Worm (Caenorhabditis elegans): ENCODE results near the gene cua-1.

Gene cua-1

ce11 chrIII:13462965-13463783 is 8.1 kb upstream of the cua-1 start, which contains the start of gene ant-1.1 (continued):
- TF ChIP-seq mxl-3 (GFP tag; optimal IDR thresholded peaks at IDR 0.05): peak; percentile 70
- TF ChIP-seq mes-2 (tag; optimal IDR thresholded peaks at IDR 0.05; ENCODE audit: poor library complexity, severe bottlenecking): peak; percentile 95
- TF ChIP-seq ceh-62 (tag; optimal IDR thresholded peaks at IDR 0.05): no peak
- no peak for TF ChIP-seq R02D3.7 (tag; optimal IDR thresholded peaks at IDR 0.05)
- TF ChIP-seq zip-11 (GFP tag; IDR thresholded peaks at IDR 0.05): no peak
- peak; percentile 92 for TF ChIP-seq hmg-1.1 (GFP tag; IDR thresholded peaks at IDR 0.05)
- TF ChIP-seq nhr-10 (tag; optimal IDR thresholded peaks at IDR 0.05): no peak
- peak in 1 of 2 experiments; percentile 90 for TF ChIP-seq hif-1 (tag; optimal IDR thresholded peaks at IDR 0.05)
- TF ChIP-seq ceh-44 (GFP tag; IDR thresholded peaks at IDR 0.05): peak; percentile 47; the same call in 1 of the 2 replicates
- peak; percentile 94 for TF ChIP-seq mep-1 (tag; optimal IDR thresholded peaks at IDR 0.05)
- TF ChIP-seq tra-1 (GFP tag; IDR thresholded peaks at IDR 0.05): peak; percentile 81
- no peak for TF ChIP-seq F44E2.7 (GFP tag; IDR thresholded peaks at IDR 0.05)
- peak; percentile 93 for TF ChIP-seq nhr-42 (GFP tag; IDR thresholded peaks at IDR 0.05)
- TF ChIP-seq dpl-1 (GFP tag; optimal IDR thresholded peaks at IDR 0.05): peak; percentile 98
- no peak for TF ChIP-seq snpc-4 (tag; optimal IDR thresholded peaks at IDR 0.05)
- no peak for TF ChIP-seq daf-12 (tag; optimal IDR thresholded peaks at IDR 0.05)
- TF ChIP-seq zfp-2 (tag; optimal IDR thresholded peaks at IDR 0.05): peak; percentile 98
- TF ChIP-seq lin-39 (tag; optimal IDR thresholded peaks at IDR 0.05): no peak
- peak; percentile 95 for TF ChIP-seq set-16 (GFP tag; IDR thresholded peaks at IDR 0.05)
- TF ChIP-seq nhr-11 (tag; optimal IDR thresholded peaks at IDR 0.05): peak; percentile 89
- TF ChIP-seq php-3 (GFP tag; IDR thresholded peaks at IDR 0.05): 0 out of 2 replicates have a peak, but pooled peaks have one; percentile 36
- peak; percentile 4 to 50 for TF ChIP-seq mdl-1 (tag; optimal IDR thresholded peaks at IDR 0.05)
- no peak for TF ChIP-seq F26F4.8 (GFP tag; conservative IDR thresholded peaks at IDR 0.05)
- peak; percentile 86 for TF ChIP-seq saeg-2 (GFP tag; IDR thresholded peaks at IDR 0.05)
- TF ChIP-seq nhr-76 (tag; optimal IDR thresholded peaks at IDR 0.05): no peak
- peak; percentile 89 for TF ChIP-seq dmd-6 (GFP tag; IDR thresholded peaks at IDR 0.05)
- peak; percentile 86 for TF ChIP-seq nhr-6 (tag; optimal IDR thresholded peaks at IDR 0.05)
- TF ChIP-seq daf-8 (GFP tag; IDR thresholded peaks at IDR 0.05): no peak
- no peak for TF ChIP-seq nhr-111 (GFP tag; optimal IDR thresholded peaks at IDR 0.05)
- TF ChIP-seq nhr-102 (tag; optimal IDR thresholded peaks at IDR 0.05): peak; percentile 84
- TF ChIP-seq daf-19 (GFP tag; conservative IDR thresholded peaks at IDR 0.05): peak; percentile 71
- TF ChIP-seq pha-4 (GFP tag; IDR thresholded peaks at IDR 0.05): peak; percentile 83
- TF ChIP-seq pha-4 (tag; optimal IDR thresholded peaks at IDR 0.05): no peak
- peak; percentile 64; the same call in 1 of the 2 replicates for TF ChIP-seq lim-7 (GFP tag; IDR thresholded peaks at IDR 0.05)
- no peak for TF ChIP-seq fos-1 (tag; optimal IDR thresholded peaks at IDR 0.05)
- peak; percentile 94 for TF ChIP-seq T26A8.4 (GFP tag; IDR thresholded peaks at IDR 0.05)
- TF ChIP-seq F37D6.2 (tag; optimal IDR thresholded peaks at IDR 0.05): peak; percentile 85
- TF ChIP-seq gei-8 (GFP tag; optimal IDR thresholded peaks at IDR 0.05): peak; percentile 56
- TF ChIP-seq attf-4 (tag; optimal IDR thresholded peaks at IDR 0.05): no peak
- peak; percentile 92 for TF ChIP-seq rbr-2 (tag; optimal IDR thresholded peaks at IDR 0.05)
- peak; percentile 85 for TF ChIP-seq madf-9 (GFP tag; conservative IDR thresholded peaks at IDR 0.05)
- TF ChIP-seq ztf-7 (tag; optimal IDR thresholded peaks at IDR 0.05): peak; percentile 6
- TF ChIP-seq ceh-32 (tag; optimal IDR thresholded peaks at IDR 0.05; ENCODE audit: poor library complexity): no peak
- TF ChIP-seq dmd-8 (GFP tag; IDR thresholded peaks at IDR 0.05): no peak
- peak; percentile 94 for TF ChIP-seq hlh-11 (tag; optimal IDR thresholded peaks at IDR 0.05)
- 0 out of 2 replicates have a peak, but pooled peaks have one; percentile 59 for TF ChIP-seq vab-7 (GFP tag; IDR thresholded peaks at IDR 0.05)
- no peak for TF ChIP-seq ces-1 (GFP tag; optimal IDR thresholded peaks at IDR 0.05)
- TF ChIP-seq tag-97 (GFP tag; IDR thresholded peaks at IDR 0.05): no peak
- TF ChIP-seq aha-1 (tag): peak; percentile 99
- TF ChIP-seq nhr-77 (tag; optimal IDR thresholded peaks at IDR 0.05): peak; percentile 84
- peak; percentile 86 for TF ChIP-seq T20F7.1 (GFP tag; optimal IDR thresholded peaks at IDR 0.05)

Data from whole organism, L4 larva.